Worm (Caenorhabditis elegans) whole organism, early embryonic: ENCODE measurements around the gene C38C6.3.

ENCODE experiments used
- B0310.2 ChIP-seq: sonication (generic microtip); optimal IDR thresholded peaks from 2 replicates; lab custom pipeline; 2016; ENCODE audit warnings: mild to moderate bottlenecking, missing genetic modification characterization, missing compliant biosample characterization
- F13C5.2 ChIP-seq: sonication (generic microtip); optimal IDR thresholded peaks from 2 replicates; lab custom pipeline; 2017; ENCODE audit warnings: mild to moderate bottlenecking, missing genetic modification characterization, inconsistent platforms, missing compliant biosample characterization
- aly-1 ChIP-seq: sonication (generic microtip); optimal IDR thresholded peaks from 2 replicates; lab custom pipeline; 2016; ENCODE audit warnings: missing genetic modification characterization, missing compliant biosample characterization
- ama-1 ChIP-seq: fragments of 150-350 bp; optimal IDR thresholded peaks from 2 replicates; lab custom pipeline; 2014
- ceh-13 ChIP-seq: fragments of 200-800 bp; sonication (Bioruptor generic); optimal IDR thresholded peaks from 2 replicates; lab custom pipeline; 2018; ENCODE audit warnings: mild to moderate bottlenecking, missing genetic modification characterization, missing compliant biosample characterization
- ceh-36 ChIP-seq: sonication (generic microtip); optimal IDR thresholded peaks from 2 replicates; lab custom pipeline; 2016; ENCODE audit warnings: missing genetic modification characterization, inconsistent platforms, missing compliant biosample characterization
- ets-7 ChIP-seq: sonication (generic microtip); optimal IDR thresholded peaks from 2 replicates; lab custom pipeline; 2016; ENCODE audit warnings: missing genotype, missing genetic modification characterization, missing compliant biosample characterization
- flt-1 ChIP-seq: fragments of 200-800 bp; sonication (Bioruptor generic); IDR thresholded peaks from 2 replicates; pipeline ENCODE4 v1.3.6; 2022; ENCODE audit warnings: missing genetic modification characterization, missing compliant biosample characterization
- hmbx-1 ChIP-seq: sonication (generic microtip); optimal IDR thresholded peaks from 2 replicates; lab custom pipeline; 2016; ENCODE audit warnings: mild to moderate bottlenecking, missing genetic modification characterization, missing compliant biosample characterization
- hmg-4 ChIP-seq: fragments of 200-800 bp; sonication (Bioruptor generic); optimal IDR thresholded peaks from 2 replicates; lab custom pipeline; 2018; ENCODE audit warnings: mild to moderate bottlenecking, missing genetic modification characterization, missing compliant biosample characterization
- hnd-1 ChIP-seq: sonication (generic microtip); optimal IDR thresholded peaks from 2 replicates; lab custom pipeline; 2016; ENCODE audit warnings: missing genetic modification characterization, missing compliant biosample characterization
- pes-1 ChIP-seq: fragments of 200-800 bp; sonication (Bioruptor generic); IDR thresholded peaks from 2 replicates; pipeline ENCODE4 v1.3.6; 2022; ENCODE audit warnings: missing genetic modification reagents, missing genetic modification characterization, missing compliant biosample characterization
- scrt-1 ChIP-seq: fragments of 200-800 bp; sonication (Bioruptor generic); IDR thresholded peaks from 2 replicates; pipeline ENCODE4 v1.3.6; 2022; ENCODE audit warnings: missing genetic modification characterization, missing compliant biosample characterization
- sea-1 ChIP-seq: fragments of 200-800 bp; sonication (Bioruptor generic); conservative IDR thresholded peaks from 2 replicates; pipeline ENCODE4 v1.3.6; 2022; ENCODE audit warnings: missing genetic modification characterization, missing compliant biosample characterization
- tbx-11 ChIP-seq: fragments of 200-800 bp; sonication (Bioruptor generic); IDR thresholded peaks from 2 replicates; pipeline ENCODE4 v1.3.6; 2022; ENCODE audit warnings: missing genetic modification characterization, missing compliant biosample characterization
- tbx-37 ChIP-seq: fragments of 200-800 bp; sonication (Bioruptor generic); conservative IDR thresholded peaks from 2 replicates; pipeline ENCODE4 v1.3.6; 2022; ENCODE audit warnings: missing genetic modification reagents, missing genetic modification characterization, missing compliant biosample characterization
- tra-4 ChIP-seq: sonication (generic microtip); optimal IDR thresholded peaks from 2 replicates; lab custom pipeline; 2017; ENCODE audit warnings: missing genetic modification characterization, missing compliant biosample characterization

Gene C38C6.3

ce11 chrII:14644465-14644864 lies 11.5 kb downstream of the C38C6.3 start:
- no peak for TF ChIP-seq F13C5.2
- no peak for TF ChIP-seq ama-1 (lab: Kevin White, UChicago)
- TF ChIP-seq tra-4 (tag; lab: Kevin White, UChicago): no peak
- no peak for TF ChIP-seq hmg-4 (GFP tag; lab: Kevin White, UChicago)
- TF ChIP-seq pes-1: no peak
- TF ChIP-seq B0310.2: no peak
- no peak for TF ChIP-seq scrt-1 (GFP tag; lab: Robert Waterston, UW)
- TF ChIP-seq aly-1 (tag; lab: Kevin White, UChicago): no peak
- no peak for TF ChIP-seq hnd-1 (tag; lab: Kevin White, UChicago)
- TF ChIP-seq ceh-13 (GFP tag; lab: Kevin White, UChicago): no peak
- no peak for TF ChIP-seq tbx-11 (GFP tag; lab: Robert Waterston, UW)
- no peak for TF ChIP-seq tbx-37 (GFP tag; lab: Robert Waterston, UW)
- no peak for TF ChIP-seq flt-1 (GFP tag; lab: Robert Waterston, UW)

DNA sequence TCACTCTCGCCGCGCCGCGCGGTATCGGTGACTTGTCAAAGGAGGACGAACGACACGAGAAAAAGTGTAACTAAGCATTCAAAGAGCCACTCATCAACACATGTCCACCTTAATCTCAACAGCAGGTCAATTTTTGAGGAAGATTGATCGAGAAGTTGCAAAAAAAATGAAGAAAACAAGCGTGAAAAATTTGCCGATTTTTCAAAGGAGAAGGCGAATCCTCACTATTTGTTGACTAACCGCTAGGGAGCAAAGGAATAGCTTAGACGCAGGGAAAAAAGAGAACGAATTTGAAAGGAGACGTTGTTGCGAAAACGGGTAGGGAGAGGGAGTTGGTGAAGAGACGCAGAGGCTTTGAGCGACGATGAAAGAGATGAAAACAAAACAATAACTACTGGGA lies 12.4 kb downstream of the C38C6.3 start:
- TF ChIP-seq tbx-11 (GFP tag; lab: Robert Waterston, UW) (no peak), F13C5.2 (peak; percentile 3)

ce11 chrII:14647550-14647949 lies 14.6 kb downstream of the C38C6.3 start:
- TF ChIP-seq aly-1 (tag; lab: Kevin White, UChicago) (no peak), tbx-37 (GFP tag; lab: Robert Waterston, UW) (no peak), flt-1 (GFP tag; lab: Robert Waterston, UW) (no peak), ceh-13 (GFP tag; lab: Kevin White, UChicago) (no peak), tra-4 (tag; lab: Kevin White, UChicago) (no peak), F13C5.2 (no peak), hnd-1 (tag; lab: Kevin White, UChicago) (no peak), hmbx-1 (no peak), sea-1 (GFP tag; lab: Robert Waterston, UW) (no peak), scrt-1 (GFP tag; lab: Robert Waterston, UW) (no peak), ceh-36 (tag; lab: Kevin White, UChicago) (no peak)

ce11 chrII:14664647-14665518 lies 32.0 kb downstream of the C38C6.3 start:
- TF ChIP-seq tbx-11 (GFP tag; lab: Robert Waterston, UW) (no peak), scrt-1 (GFP tag; lab: Robert Waterston, UW) (no peak), hmbx-1 (no peak), pes-1 (no peak), F13C5.2 (no peak), ceh-36 (tag; lab: Kevin White, UChicago) (no peak), tbx-37 (GFP tag; lab: Robert Waterston, UW) (no peak), ama-1 (lab: Kevin White, UChicago) (no peak), tra-4 (tag; lab: Kevin White, UChicago) (no peak), hnd-1 (tag; lab: Kevin White, UChicago) (no peak), ceh-13 (GFP tag; lab: Kevin White, UChicago) (no peak), hmg-4 (GFP tag; lab: Kevin White, UChicago) (no peak), B0310.2 (no peak), sea-1 (GFP tag; lab: Robert Waterston, UW) (no peak), flt-1 (GFP tag; lab: Robert Waterston, UW) (no peak)

DNA sequence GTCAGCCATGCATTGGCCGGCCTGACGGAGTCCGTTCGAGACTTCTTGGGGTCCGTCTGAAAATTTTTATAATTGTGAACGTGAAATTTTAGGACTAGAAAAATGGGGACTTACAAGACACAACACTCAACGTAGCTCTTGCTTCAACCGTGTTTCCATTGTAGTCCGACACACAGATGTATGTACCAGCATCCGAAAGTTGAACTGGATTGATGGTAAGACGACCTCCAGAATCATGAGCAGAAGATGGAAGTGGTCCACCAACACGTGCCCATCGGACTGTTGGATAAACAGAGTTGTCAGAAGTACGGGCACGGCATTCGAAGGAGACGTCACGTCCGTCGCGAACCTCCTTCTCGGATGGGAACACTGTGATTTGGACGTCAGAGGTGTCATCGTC lies 33.4 kb downstream of the C38C6.3 start:
- no peak for TF ChIP-seq tbx-11 (GFP tag; lab: Robert Waterston, UW)
- TF ChIP-seq ceh-36 (tag; lab: Kevin White, UChicago): no peak
- no peak for TF ChIP-seq pes-1
- no peak for TF ChIP-seq F13C5.2
- TF ChIP-seq scrt-1 (GFP tag; lab: Robert Waterston, UW): no peak
- TF ChIP-seq tra-4 (tag; lab: Kevin White, UChicago): no peak
- no peak for TF ChIP-seq ets-7 (tag; lab: Kevin White, UChicago)
- no peak for TF ChIP-seq hmbx-1
- no peak for TF ChIP-seq B0310.2
- no peak for TF ChIP-seq flt-1 (GFP tag; lab: Robert Waterston, UW)
- TF ChIP-seq sea-1 (GFP tag; lab: Robert Waterston, UW): no peak
- no peak for TF ChIP-seq hnd-1 (tag; lab: Kevin White, UChicago)
- no peak for TF ChIP-seq tbx-37 (GFP tag; lab: Robert Waterston, UW)

ce11 chrII:14668608-14669007 lies 35.7 kb downstream of the C38C6.3 start:
- TF ChIP-seq flt-1 (GFP tag; lab: Robert Waterston, UW) (no peak), sea-1 (GFP tag; lab: Robert Waterston, UW) (no peak)

DNA sequence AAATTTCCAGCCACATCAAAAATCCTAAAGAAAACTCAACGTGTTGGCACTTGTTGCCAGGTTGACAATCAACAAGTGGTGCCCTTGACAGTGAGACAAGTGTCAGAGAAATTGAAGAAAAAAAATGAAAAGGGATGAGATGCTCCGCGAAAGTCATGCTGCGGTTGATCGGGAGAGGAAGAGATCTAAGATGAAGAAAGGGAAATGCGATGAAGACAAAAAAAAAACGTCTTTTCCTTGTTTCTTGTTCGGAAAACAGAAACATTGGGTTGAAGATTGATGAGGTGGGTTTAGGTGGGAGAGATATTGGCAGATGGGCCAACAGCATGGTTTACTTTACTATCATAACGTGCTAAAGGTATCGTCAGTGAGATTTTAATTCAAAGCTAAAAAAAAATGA lies 37.3 kb downstream of the C38C6.3 start:
- TF ChIP-seq hmg-4 (GFP tag; lab: Kevin White, UChicago) (no peak), scrt-1 (GFP tag; lab: Robert Waterston, UW) (no peak), tbx-11 (GFP tag; lab: Robert Waterston, UW) (no peak)

ce11 chrII:14672095-14672494 lies 39.2 kb downstream of the C38C6.3 start:
- no peak for TF ChIP-seq hnd-1 (tag; lab: Kevin White, UChicago)
